Worm (Caenorhabditis elegans) whole organism, late embryonic: ENCODE data around the gene K08D8.2.
A peak's percentile ranks its signal among the peaks of the same experiment; 100 is the strongest.

ENCODE experiments used
- K09A11.1 ChIP-seq: sonication (generic microtip); optimal IDR thresholded peaks from 2 replicates; lab custom pipeline; 2017; ENCODE audit warnings: antibody characterized with exemption, mild to moderate bottlenecking, missing genetic modification characterization, missing compliant biosample characterization; ENCODE audit not compliant: insufficient read depth
- Y22D7AL.16 ChIP-seq: sonication (generic microtip); optimal IDR thresholded peaks from 2 replicates; lab custom pipeline; 2016; ENCODE audit warnings: missing genetic modification characterization, missing compliant biosample characterization
- ama-1 ChIP-seq: fragments of 150-350 bp; optimal IDR thresholded peaks from 2 replicates; lab custom pipeline; 2014
- ceh-14 ChIP-seq: sonication (generic microtip); optimal IDR thresholded peaks from 2 replicates; lab custom pipeline; 2016; ENCODE audit warnings: missing genotype, missing genetic modification characterization, missing compliant biosample characterization
- ceh-18 ChIP-seq: sonication (generic microtip); optimal IDR thresholded peaks from 2 replicates; lab custom pipeline; 2016; ENCODE audit warnings: missing genetic modification characterization, missing compliant biosample characterization
- ceh-2 ChIP-seq: sonication (generic microtip); optimal IDR thresholded peaks from 2 replicates; lab custom pipeline; 2016; ENCODE audit warnings: missing genotype, missing genetic modification characterization, missing compliant biosample characterization
- ceh-22 ChIP-seq: sonication (generic microtip); optimal IDR thresholded peaks from 2 replicates; lab custom pipeline; 2017; ENCODE audit warnings: missing biosample characterization, missing genetic modification characterization
- ceh-24 ChIP-seq: sonication (generic microtip); optimal IDR thresholded peaks from 2 replicates; lab custom pipeline; 2016; ENCODE audit warnings: mild to moderate bottlenecking, missing genetic modification characterization, missing compliant biosample characterization
- ceh-45 ChIP-seq: fragments of 200-800 bp; sonication (Bioruptor generic); IDR thresholded peaks from 2 replicates; pipeline ENCODE4 v1.3.6; 2022; ENCODE audit warnings: missing genetic modification reagents, missing genetic modification characterization, missing compliant biosample characterization
- ceh-48 ChIP-seq: sonication (generic microtip); optimal IDR thresholded peaks from 2 replicates; lab custom pipeline; 2016; ENCODE audit warnings: missing genetic modification characterization, inconsistent platforms, missing compliant biosample characterization
- ceh-9 ChIP-seq: sonication (generic microtip); optimal IDR thresholded peaks from 2 replicates; lab custom pipeline; 2016; ENCODE audit warnings: mild to moderate bottlenecking, missing genetic modification characterization, inconsistent platforms, missing compliant biosample characterization
- dmd-4 ChIP-seq: sonication (generic microtip); optimal IDR thresholded peaks from 2 replicates; lab custom pipeline; 2016; ENCODE audit warnings: borderline replicate concordance, missing genetic modification characterization, missing compliant biosample characterization
- dve-1 ChIP-seq: sonication (generic microtip); optimal IDR thresholded peaks from 2 replicates; lab custom pipeline; 2017; ENCODE audit warnings: antibody characterized with exemption, mild to moderate bottlenecking, missing genetic modification characterization, missing compliant biosample characterization
- elt-2 ChIP-seq: sonication (generic microtip); optimal IDR thresholded peaks from 2 replicates; lab custom pipeline; 2016; ENCODE audit warnings: missing genetic modification reagents, missing genetic modification characterization, missing compliant biosample characterization
- elt-4 ChIP-seq: sonication (generic microtip); optimal IDR thresholded peaks from 2 replicates; lab custom pipeline; 2016; ENCODE audit warnings: missing genetic modification characterization, missing compliant biosample characterization
- eyg-1 ChIP-seq: sonication (generic microtip); optimal IDR thresholded peaks from 2 replicates; lab custom pipeline; 2016; ENCODE audit warnings: missing genotype, missing genetic modification characterization, missing compliant biosample characterization
- fkh-10 ChIP-seq: fragments of 150-350 bp; optimal IDR thresholded peaks from 2 replicates; lab custom pipeline; 2014; ENCODE audit warnings: missing biosample characterization, missing genetic modification reagents, missing genetic modification characterization
- hlh-15 ChIP-seq: sonication (generic microtip); optimal IDR thresholded peaks from 2 replicates; lab custom pipeline; 2016; ENCODE audit warnings: missing genetic modification characterization, missing compliant biosample characterization
- hlh-6 ChIP-seq: sonication (generic microtip); optimal IDR thresholded peaks from 2 replicates; lab custom pipeline; 2016; ENCODE audit warnings: missing genotype, missing genetic modification characterization, missing compliant biosample characterization
- lim-6 ChIP-seq: sonication (generic microtip); optimal IDR thresholded peaks from 2 replicates; lab custom pipeline; 2016; ENCODE audit warnings: missing genetic modification characterization, missing compliant biosample characterization
- lin-11 ChIP-seq: fragments of 200-800 bp; sonication (Bioruptor generic); optimal IDR thresholded peaks from 2 replicates; lab custom pipeline; 2018; ENCODE audit warnings: mild to moderate bottlenecking, missing genetic modification characterization, missing compliant biosample characterization
- mec-3 ChIP-seq: sonication (generic microtip); optimal IDR thresholded peaks from 2 replicates; lab custom pipeline; 2016; ENCODE audit warnings: borderline replicate concordance, missing genetic modification characterization, missing compliant biosample characterization
- odd-2 ChIP-seq: sonication (generic microtip); optimal IDR thresholded peaks from 2 replicates; lab custom pipeline; 2017; ENCODE audit warnings: antibody characterized with exemption, mild to moderate bottlenecking, missing genetic modification characterization, missing compliant biosample characterization
- pag-3 ChIP-seq: sonication (generic microtip); optimal IDR thresholded peaks from 2 replicates; lab custom pipeline; 2016; ENCODE audit warnings: missing compliant biosample characterization, missing genetic modification characterization, borderline replicate concordance
- pat-9 ChIP-seq: fragments of 200-800 bp; sonication (Bioruptor generic); optimal IDR thresholded peaks from 2 replicates; lab custom pipeline; 2018; ENCODE audit warnings: mild to moderate bottlenecking, missing genetic modification characterization, moderate library complexity, missing compliant biosample characterization
- pha-2 ChIP-seq: sonication (generic microtip); optimal IDR thresholded peaks from 2 replicates; lab custom pipeline; 2017; ENCODE audit warnings: mild to moderate bottlenecking, missing genetic modification characterization, missing compliant biosample characterization
- syd-9 ChIP-seq: sonication (generic microtip); optimal IDR thresholded peaks from 2 replicates; lab custom pipeline; 2016; ENCODE audit warnings: mild to moderate bottlenecking, missing genetic modification characterization, moderate library complexity, missing compliant biosample characterization
- tbx-7 ChIP-seq: sonication (generic microtip); optimal IDR thresholded peaks from 2 replicates; lab custom pipeline; 2016; ENCODE audit warnings: missing genotype, missing genetic modification characterization, missing compliant biosample characterization
- unc-55 ChIP-seq: sonication (generic microtip); optimal IDR thresholded peaks from 2 replicates; lab custom pipeline; 2017; ENCODE audit warnings: missing biosample characterization, missing genetic modification reagents, missing genetic modification characterization
- unc-86 ChIP-seq: sonication (generic microtip); optimal IDR thresholded peaks from 2 replicates; lab custom pipeline; 2016; ENCODE audit warnings: missing genetic modification characterization, missing compliant biosample characterization
- ztf-16 ChIP-seq: sonication (generic microtip); optimal IDR thresholded peaks from 2 replicates; lab custom pipeline; 2017; ENCODE audit warnings: missing genetic modification characterization, missing compliant biosample characterization

Gene K08D8.2

ce11 chrIV:12901602-12902001 lies 1.3 kb upstream of the K08D8.2 start:
- no peak for TF ChIP-seq dmd-4
- TF ChIP-seq elt-2 (tag; lab: Kevin White, UChicago): peak; percentile 48

ce11 chrIV:12903687-12904086 lies 827 bp downstream of the K08D8.2 start:
- TF ChIP-seq ama-1 (lab: Kevin White, UChicago) (no peak), ceh-14 (tag; lab: Kevin White, UChicago) (no peak), tbx-7 (tag; lab: Kevin White, UChicago) (no peak), lin-11 (tag; lab: Kevin White, UChicago) (no peak), hlh-6 (tag; lab: Kevin White, UChicago) (no peak), elt-4 (tag; lab: Kevin White, UChicago) (no peak), unc-86 (tag; lab: Kevin White, UChicago) (no peak), ceh-18 (tag; lab: Kevin White, UChicago) (no peak), unc-55 (GFP tag; lab: Kevin White, UChicago) (no peak), ceh-45 (no peak)
- TF ChIP-seq, all 69 proteins: peak for 0

DNA sequence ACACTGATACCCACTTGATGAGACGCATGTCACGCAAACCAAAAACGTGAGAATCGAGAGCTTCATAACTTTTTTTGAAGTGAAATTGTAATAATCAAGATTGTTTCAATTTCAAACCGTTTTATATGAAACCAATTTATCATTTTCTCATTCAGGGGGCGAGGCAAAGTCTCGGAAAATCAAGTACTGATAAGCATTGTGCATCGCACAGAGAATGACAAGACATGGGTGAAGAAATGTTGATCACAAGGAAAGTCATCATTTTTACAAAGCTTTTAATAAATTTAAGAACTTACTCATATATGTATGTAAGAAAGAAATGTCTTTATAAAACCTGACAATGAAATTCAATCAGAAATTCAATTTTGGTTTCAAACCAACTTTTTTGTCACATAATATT lies 3.7 kb downstream of the K08D8.2 start, which contains the start of gene K08D8.3:
K08D8.3 (minus strand) TSS at position 131 of the 400 bp plus-strand sequence.
- no peak for TF ChIP-seq ceh-24 (tag; lab: Kevin White, UChicago)
- no peak for TF ChIP-seq mec-3
- TF ChIP-seq ceh-48 (tag; lab: Kevin White, UChicago): no peak
- no peak for TF ChIP-seq tbx-7 (tag; lab: Kevin White, UChicago)
- no peak for TF ChIP-seq hlh-15 (tag; lab: Kevin White, UChicago)
- no peak for TF ChIP-seq ceh-22
- no peak for TF ChIP-seq ceh-14 (tag; lab: Kevin White, UChicago)
- TF ChIP-seq K09A11.1 (tag; lab: Kevin White, UChicago): no peak
- no peak for TF ChIP-seq ztf-16 (tag; lab: Kevin White, UChicago)
- no peak for TF ChIP-seq ceh-2 (tag; lab: Kevin White, UChicago)
- TF ChIP-seq lin-11 (tag; lab: Kevin White, UChicago): no peak
- no peak for TF ChIP-seq eyg-1 (tag; lab: Kevin White, UChicago)
- TF ChIP-seq ceh-9: no peak
- no peak for TF ChIP-seq pha-2 (tag; lab: Kevin White, UChicago)
- no peak for TF ChIP-seq pag-3 (tag; lab: Kevin White, UChicago)
- TF ChIP-seq Y22D7AL.16: no peak
- no peak for TF ChIP-seq odd-2 (tag; lab: Kevin White, UChicago)

- TF ChIP-seq ceh-14 (tag; lab: Kevin White, UChicago): no peak
- peak; percentile 15 for TF ChIP-seq elt-2 (tag; lab: Kevin White, UChicago)
- TF ChIP-seq, all 69 proteins: peak for 1
These were observed 7.0 kb downstream of the K08D8.2 start, which contains the start of gene K08D8.4 for ce11 chrIV:12909871-12910270. Gene K08D8.4 (minus strand): TSS chrIV:12909998.

- TF ChIP-seq fkh-10 (GFP tag; lab: Kevin White, UChicago) (no peak), lim-6 (no peak), pat-9 (tag; lab: Kevin White, UChicago) (no peak), elt-2 (tag; lab: Kevin White, UChicago) (peak; percentile 39)
These were observed 9.1 kb downstream of the K08D8.2 start, which contains the start of gene K08D8.5 for ce11 chrIV:12911990-12912389. Gene K08D8.5 (minus strand): TSS chrIV:12912129.

- TF ChIP-seq dve-1 (no peak), ceh-22 (no peak), hlh-15 (tag; lab: Kevin White, UChicago) (no peak), syd-9 (tag; lab: Kevin White, UChicago) (no peak)
These were observed 11.7 kb downstream of the K08D8.2 start, which contains the start of gene irg-6 for ce11 chrIV:12914532-12915019. Gene irg-6 (minus strand): TSS chrIV:12914969.
